Worm (Caenorhabditis elegans) whole organism, L1 larva: Measurements from ENCODE around the gene ced-8.

Experiments used
- aly-2 ChIP-seq: fragments of 150-350 bp; optimal IDR thresholded peaks from 2 replicates; lab custom pipeline; 2014; ENCODE audit warnings: missing biosample characterization, missing genetic modification characterization
- ceh-82 ChIP-seq, 3 experiments: fragments of 150-350 bp in 1 of 3; sonication (generic microtip) in 2 of 3; optimal IDR thresholded peaks; 2 replicates each; lab custom pipeline; 2014 to 2017; ENCODE audit warnings: missing biosample characterization in 3 of 3, missing genetic modification characterization in 3 of 3
- efl-1 ChIP-seq, 4 experiments: fragments of 150-350 bp; optimal IDR thresholded peaks in 3 of 4; peaks in 1 of 4; 1 replicate in 1 of 4; 2 replicates in 3 of 4; lab custom pipeline; 2014; ENCODE audit warnings: missing biosample characterization in 2 of 4, missing genetic modification characterization in 2 of 4, missing genetic modification reagents in 2 of 4
- grh-1 ChIP-seq: fragments of 200-800 bp; sonication (Bioruptor generic); IDR thresholded peaks from 2 replicates; pipeline ENCODE4 v1.3.6; 2022; ENCODE audit warnings: missing genetic modification reagents, missing genetic modification characterization, missing compliant biosample characterization
- isw-1 ChIP-seq: fragments of 200-800 bp; sonication (Bioruptor generic); IDR thresholded peaks from 2 replicates; pipeline ENCODE4 v1.3.6; 2022; ENCODE audit warnings: missing genetic modification characterization, missing compliant biosample characterization
- lin-39 ChIP-seq: fragments of 150-350 bp; optimal IDR thresholded peaks from 2 replicates; lab custom pipeline; 2014; ENCODE audit warnings: missing biosample characterization, missing genetic modification reagents, missing genetic modification characterization
- nhr-12 ChIP-seq: sonication (generic microtip); optimal IDR thresholded peaks from 2 replicates; lab custom pipeline; 2017; ENCODE audit warnings: missing biosample characterization, missing genetic modification characterization
- nhr-237 ChIP-seq: fragments of 150-350 bp; optimal IDR thresholded peaks from 2 replicates; lab custom pipeline; 2014; ENCODE audit warnings: missing biosample characterization, missing genetic modification characterization
- unc-130 ChIP-seq: fragments of 150-350 bp; optimal IDR thresholded peaks from 2 replicates; lab custom pipeline; 2017; ENCODE audit warnings: missing biosample characterization, missing genetic modification characterization, inconsistent platforms
- zag-1 ChIP-seq: fragments of 150-350 bp; optimal IDR thresholded peaks from 2 replicates; lab custom pipeline; 2014; ENCODE audit warnings: missing biosample characterization, missing genetic modification characterization
- ztf-11 ChIP-seq, 2 experiments: sonication (generic microtip); optimal IDR thresholded peaks; 2 replicates each; lab custom pipeline; 2016 to 2017; ENCODE audit warnings: missing genetic modification characterization in 2 of 2, missing biosample characterization in 1 of 2, missing compliant biosample characterization in 1 of 2

- no peak for TF ChIP-seq zag-1 (tag; lab: Kevin White, UChicago)
- TF ChIP-seq ceh-82 (tag; optimal IDR thresholded peaks at IDR 0.05; lab: Kevin White, UChicago): no peak
- no peak for TF ChIP-seq lin-39
- TF ChIP-seq nhr-237 (tag; lab: Kevin White, UChicago): no peak
- no peak for TF ChIP-seq grh-1 (GFP tag; lab: Robert Waterston, UW)
- TF ChIP-seq unc-130: no peak
- no peak for TF ChIP-seq isw-1 (GFP tag; lab: Robert Waterston, UW)
- TF ChIP-seq efl-1 (optimal IDR thresholded peaks at IDR 0.05; lab: Kevin White, UChicago): no peak
- TF ChIP-seq efl-1 (GFP tag; optimal IDR thresholded peaks at IDR 0.05 in 1 of 2; lab: Kevin White, UChicago): no peak
- no peak for TF ChIP-seq aly-2 (tag; lab: Kevin White, UChicago)
- TF ChIP-seq ztf-11 (tag; optimal IDR thresholded peaks at IDR 0.05; lab: Kevin White, UChicago): no peak
- TF ChIP-seq nhr-12: no peak
Measured at ce11 chrX:8391505-8391904, 25.2 kb downstream of the ced-8 start.
